Fruit fly (Drosophila melanogaster): ENCODE results near the gene bwa.

Gene bwa

DNA sequence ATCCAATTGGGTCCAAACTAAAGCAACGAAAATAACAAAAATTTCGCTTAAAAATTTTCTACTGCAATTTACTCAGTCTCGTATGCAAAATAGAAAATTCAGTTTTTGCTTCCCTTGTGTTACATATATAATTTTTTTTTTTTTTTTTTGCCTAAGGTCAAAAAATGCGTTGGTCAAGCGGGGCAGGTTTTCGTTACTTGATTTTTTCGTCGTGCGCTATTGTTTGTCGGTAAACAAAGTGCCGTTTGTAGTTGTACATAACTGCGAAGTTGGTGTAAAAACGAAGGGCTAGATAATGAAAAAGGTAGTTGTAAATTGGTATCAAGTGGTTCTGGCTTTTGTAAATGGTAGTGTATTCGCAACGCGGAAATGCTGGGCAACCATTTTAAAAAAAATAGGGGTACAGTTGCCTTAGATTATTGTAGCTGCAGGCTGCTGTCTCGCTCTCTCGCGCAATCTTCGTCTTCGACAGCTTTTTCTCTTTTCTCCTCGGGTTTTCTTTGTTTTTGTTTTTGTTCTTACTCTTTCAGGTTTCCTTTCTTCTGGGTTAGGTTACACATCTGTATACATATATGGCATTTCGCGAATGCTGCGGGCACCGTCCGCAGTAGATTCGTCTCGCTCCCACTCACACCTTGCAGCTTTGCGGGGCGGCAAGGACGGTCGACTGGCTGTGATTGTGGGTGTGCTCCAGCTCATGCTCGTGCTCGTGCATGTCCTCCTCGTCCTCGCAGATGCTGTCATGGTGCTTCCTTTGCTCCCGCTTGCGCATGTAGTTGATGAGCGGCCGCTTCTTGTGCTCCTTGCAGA is 16.2 kb downstream of the bwa start:
- TF ChIP-seq rn (GFP tag; IDR thresholded peaks at IDR 0.05) (no peak), CG13204 (GFP tag; optimal IDR thresholded peaks at IDR 0.05) (peak; percentile 51), EcR (GFP tag; optimal IDR thresholded peaks at IDR 0.05) (peak; percentile 50), CG15710 (tag; optimal IDR thresholded peaks at IDR 0.05) (no peak)

DNA sequence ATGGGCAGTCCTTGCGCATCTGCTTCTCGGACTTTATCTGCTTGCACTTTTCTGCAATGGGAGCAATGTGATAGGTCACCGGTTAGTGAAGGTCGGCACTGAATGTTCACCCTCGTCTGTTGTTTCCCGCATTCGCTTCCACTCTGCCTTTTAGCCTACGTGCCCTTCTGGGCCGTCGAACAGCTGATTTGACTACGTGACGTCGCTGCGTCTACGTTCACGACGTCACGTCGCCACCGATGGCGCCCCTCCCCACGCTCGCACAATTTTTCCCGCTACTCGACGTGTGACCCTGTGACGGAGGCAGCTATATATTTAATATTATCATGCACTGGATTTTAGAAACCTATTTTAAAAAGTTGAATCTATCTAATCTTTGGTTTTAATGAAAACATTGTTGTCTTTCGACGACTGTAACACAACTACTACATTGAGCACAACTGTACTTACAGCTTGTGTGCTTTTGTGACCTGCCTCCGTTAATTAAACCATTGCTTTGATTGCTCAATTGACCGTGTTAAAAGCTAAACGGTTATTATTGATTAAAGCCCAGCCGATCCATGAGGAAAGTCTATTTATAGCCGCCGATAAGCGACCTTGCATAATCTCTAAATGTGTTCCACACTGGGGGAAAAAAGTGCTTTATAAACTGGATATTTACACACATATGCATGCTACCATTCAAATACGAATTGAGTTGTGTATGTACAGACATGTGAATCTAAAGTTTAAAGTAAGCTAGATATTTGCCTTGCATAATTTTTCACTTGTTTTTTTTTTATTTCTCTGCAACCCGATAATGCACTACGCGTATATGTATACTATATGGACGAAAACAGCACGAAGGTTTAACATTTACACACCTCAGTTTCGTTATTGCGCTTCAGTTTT is 17.0 kb downstream of the bwa start:
- peak; percentile 28 for TF ChIP-seq CG14655 (GFP tag; optimal IDR thresholded peaks at IDR 0.05)
- TF ChIP-seq CG13204 (GFP tag; optimal IDR thresholded peaks at IDR 0.05), result no peak
- TF ChIP-seq CG12605 (GFP tag; IDR thresholded peaks at IDR 0.05), result no peak
- TF ChIP-seq CG17806 (tag; optimal IDR thresholded peaks at IDR 0.05), result peak; percentile 41
- no peak for TF ChIP-seq Pif1B (GFP tag; optimal IDR thresholded peaks at IDR 0.05)
- TF ChIP-seq gl (tag; optimal IDR thresholded peaks at IDR 0.05), result no peak
- TF ChIP-seq CG34367 (tag; optimal IDR thresholded peaks at IDR 0.05), result peak; percentile 14
- TF ChIP-seq Pif1A (GFP tag; optimal IDR thresholded peaks at IDR 0.05), result peak; percentile 24
- TF ChIP-seq CG8159 (tag; optimal IDR thresholded peaks at IDR 0.05), result peak; percentile 38
- peak; percentile 17 for TF ChIP-seq Snoo (tag; optimal IDR thresholded peaks at IDR 0.05)
- peak; percentile 6 for TF ChIP-seq EcR (GFP tag; optimal IDR thresholded peaks at IDR 0.05)
- no peak for TF ChIP-seq D1 (tag; optimal IDR thresholded peaks at IDR 0.05)
- TF ChIP-seq CG9948 (tag; optimal IDR thresholded peaks at IDR 0.05), result peak; percentile 14
- TF ChIP-seq Ets98B (GFP tag; IDR thresholded peaks at IDR 0.05), result peak; percentile 53
- TF ChIP-seq CG4496 (GFP tag; IDR thresholded peaks at IDR 0.05), result peak; percentile 68
- TF ChIP-seq CG8301 (tag; optimal IDR thresholded peaks at IDR 0.05), result peak; percentile 39
- no peak for TF ChIP-seq rn (GFP tag; IDR thresholded peaks at IDR 0.05)
- no peak for TF ChIP-seq CG10348 (GFP tag; IDR thresholded peaks at IDR 0.05)
- TF ChIP-seq fd96Ca (GFP tag; IDR thresholded peaks at IDR 0.05), result 0 out of 3 replicates have a peak, but pooled peaks have one; percentile 21
- TF ChIP-seq CG32121 (GFP tag; IDR thresholded peaks at IDR 0.05), result peak; percentile 27; the same call in 1 of the 2 replicates
- TF ChIP-seq CG15710 (tag; optimal IDR thresholded peaks at IDR 0.05), result peak; percentile 40

DNA sequence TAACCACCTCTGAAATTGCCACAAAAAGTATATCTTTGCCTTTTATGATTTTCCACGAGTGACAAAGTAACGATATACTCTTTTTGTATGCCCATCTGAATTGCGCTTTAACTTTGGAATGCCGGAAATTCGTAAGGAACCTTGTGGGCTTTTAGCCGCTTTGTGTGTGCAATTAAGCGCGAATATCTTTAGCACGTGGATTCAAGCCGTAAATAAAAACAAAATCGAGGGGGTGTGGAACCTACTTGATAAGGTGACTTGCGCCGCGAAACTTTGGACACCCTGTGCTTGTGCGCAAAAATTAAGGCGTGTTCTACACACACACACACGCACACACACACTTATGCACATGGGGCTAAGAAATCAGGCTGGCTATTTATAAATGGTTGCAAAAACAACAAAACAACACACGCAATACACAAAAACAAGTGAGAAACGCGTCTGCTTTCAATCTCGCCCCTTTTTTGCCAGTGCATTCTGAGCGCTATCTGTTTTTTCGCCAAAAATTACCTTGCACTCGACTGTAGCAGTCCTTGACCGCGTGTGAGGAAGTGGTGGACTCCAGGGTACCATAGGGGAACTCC is 18.0 kb downstream of the bwa start:
- no peak for TF ChIP-seq CG15710 (tag; optimal IDR thresholded peaks at IDR 0.05)
- peak; percentile 64; the same call in 1 of the 2 replicates for TF ChIP-seq CG12605 (GFP tag; IDR thresholded peaks at IDR 0.05)
- TF ChIP-seq CG32121 (GFP tag; IDR thresholded peaks at IDR 0.05), result peak; percentile 28
- no peak for TF ChIP-seq CG8159 (tag; optimal IDR thresholded peaks at IDR 0.05)
- peak; percentile 39 for TF ChIP-seq CG13204 (GFP tag; optimal IDR thresholded peaks at IDR 0.05)
- no peak for TF ChIP-seq D1 (tag; optimal IDR thresholded peaks at IDR 0.05)

DNA sequence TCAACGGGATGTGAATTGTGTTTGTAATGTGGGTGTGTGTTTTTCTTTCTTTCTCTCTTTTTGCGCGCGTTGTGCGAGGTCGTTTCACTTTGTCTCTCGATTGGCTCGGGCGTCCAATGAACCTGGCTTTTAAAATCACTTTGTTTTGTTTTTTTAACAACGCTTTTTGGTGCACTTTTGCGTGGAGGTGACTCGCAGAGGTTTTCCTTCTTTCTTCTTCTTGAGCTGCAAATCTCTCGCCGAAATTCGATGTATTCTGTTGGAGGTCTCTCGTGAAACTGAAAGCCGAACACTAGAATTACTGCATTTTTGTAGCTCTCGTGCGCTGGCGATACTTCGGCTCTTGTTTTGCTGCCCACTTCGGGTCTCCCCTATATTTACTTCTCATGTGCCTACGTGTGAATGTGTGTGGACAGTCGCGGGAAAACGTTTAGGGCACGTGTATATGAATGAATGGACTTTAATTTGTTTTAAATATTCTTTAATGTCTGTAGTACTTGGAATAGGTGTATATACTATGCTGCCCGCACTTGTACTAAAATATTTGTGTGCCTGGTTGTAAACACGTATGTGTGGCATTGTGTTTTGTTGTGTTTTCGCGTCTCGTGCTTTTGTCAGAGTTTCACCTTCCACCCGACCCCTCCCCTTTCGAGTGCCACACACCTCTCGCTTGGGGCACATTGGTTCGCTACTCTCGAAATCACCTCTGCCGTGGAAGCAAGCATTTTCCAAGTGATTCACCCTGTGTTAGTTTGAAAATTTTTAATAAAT is 18.8 kb downstream of the bwa start, which contains the start of gene fok:
Gene fok, minus strand, starts transcription at position 286 of the 771 bp plus-strand sequence.
- TF ChIP-seq Ets98B (GFP tag; IDR thresholded peaks at IDR 0.05) (peak; percentile 95), EcR (GFP tag; optimal IDR thresholded peaks at IDR 0.05) (peak; percentile 95), CG4496 (GFP tag; IDR thresholded peaks at IDR 0.05) (peak; percentile 91), gl (tag; optimal IDR thresholded peaks at IDR 0.05) (peak; percentile 92), CG34367 (tag; optimal IDR thresholded peaks at IDR 0.05) (peak; percentile 94), CG13204 (GFP tag; optimal IDR thresholded peaks at IDR 0.05) (peak; percentile 91), fd96Ca (GFP tag; IDR thresholded peaks at IDR 0.05) (peak; percentile 96), Pif1A (GFP tag; optimal IDR thresholded peaks at IDR 0.05) (peak; percentile 99), D1 (tag; optimal IDR thresholded peaks at IDR 0.05) (peak; percentile 97), CG12605 (GFP tag; IDR thresholded peaks at IDR 0.05) (peak; percentile 95), CG8159 (tag; optimal IDR thresholded peaks at IDR 0.05) (peak; percentile 98), CG15710 (tag; optimal IDR thresholded peaks at IDR 0.05) (peak; percentile 97), CG10348 (GFP tag; IDR thresholded peaks at IDR 0.05) (peak; percentile 88), CG17806 (tag; optimal IDR thresholded peaks at IDR 0.05) (peak; percentile 96), rn (GFP tag; IDR thresholded peaks at IDR 0.05) (peak; percentile 85), Pif1B (GFP tag; optimal IDR thresholded peaks at IDR 0.05) (peak; percentile 98), CG9948 (tag; optimal IDR thresholded peaks at IDR 0.05) (peak; percentile 96), Snoo (tag; optimal IDR thresholded peaks at IDR 0.05) (peak; percentile 97), CG8301 (tag; optimal IDR thresholded peaks at IDR 0.05) (peak; percentile 97), CG32121 (GFP tag; IDR thresholded peaks at IDR 0.05) (peak; percentile 98), CG14655 (GFP tag; optimal IDR thresholded peaks at IDR 0.05) (peak; percentile 97)

Measured in whole organism, pupa.